Fruit fly (Drosophila melanogaster): Measurements from ENCODE around the gene Gsc.

- no peak for TF ChIP-seq CG12768 (GFP tag; optimal IDR thresholded peaks at IDR 0.05)
- no peak for TF ChIP-seq CG7045 (GFP tag; optimal IDR thresholded peaks at IDR 0.05)
- TF ChIP-seq CG7101 (tag; optimal IDR thresholded peaks at IDR 0.05): no peak
- TF ChIP-seq CG1620 (GFP tag; optimal IDR thresholded peaks at IDR 0.05): no peak
- no peak for TF ChIP-seq Mnt (GFP tag; optimal IDR thresholded peaks at IDR 0.05)
- TF ChIP-seq Crg-1 (GFP tag; optimal IDR thresholded peaks at IDR 0.05): no peak
- no peak for TF ChIP-seq Clk (GFP tag; optimal IDR thresholded peaks at IDR 0.05)
- TF ChIP-seq bab1 (GFP tag; optimal IDR thresholded peaks at IDR 0.05): no peak
Observed at dm6 chr2L:594048-594447, 437 bp downstream of the Gsc start.
